Worm (Caenorhabditis elegans) whole organism, young adult: ENCODE data around the gene ifc-2.

Experiments
- C06A6.2 ChIP-seq: fragments of 200-800 bp; sonication (Bioruptor generic); conservative IDR thresholded peaks from 2 replicates; pipeline ENCODE4 v1.3.6; 2022; ENCODE audit warnings: missing genetic modification characterization, missing compliant biosample characterization
- C17E4.6 ChIP-seq: fragments of 200-800 bp; sonication (Bioruptor generic); IDR thresholded peaks from 2 replicates; pipeline ENCODE4 v1.3.6; 2022; ENCODE audit warnings: missing genetic modification reagents, missing genetic modification characterization, missing compliant biosample characterization
- F10E7.11 ChIP-seq: sonication (generic microtip); optimal IDR thresholded peaks from 2 replicates; lab custom pipeline; 2017; ENCODE audit warnings: mild to moderate bottlenecking, missing genetic modification characterization, moderate library complexity, missing compliant biosample characterization
- F39B2.1 ChIP-seq: fragments of 200-800 bp; sonication (Bioruptor generic); IDR thresholded peaks from 2 replicates; pipeline ENCODE4 v1.3.6; 2022; ENCODE audit warnings: missing genetic modification reagents, missing genetic modification characterization, missing compliant biosample characterization
- F52B5.7 ChIP-seq: sonication (generic microtip); optimal IDR thresholded peaks from 2 replicates; lab custom pipeline; 2016; ENCODE audit warnings: mild to moderate bottlenecking, missing genetic modification characterization, missing compliant biosample characterization
- F57C9.4 ChIP-seq: sonication (generic microtip); optimal IDR thresholded peaks from 2 replicates; lab custom pipeline; 2017; ENCODE audit warnings: mild to moderate bottlenecking, missing genetic modification characterization, missing compliant biosample characterization
- Y53F4B.3 ChIP-seq: fragments of 200-800 bp; sonication (Bioruptor generic); IDR thresholded peaks from 2 replicates; pipeline ENCODE4 v1.3.6; 2022; ENCODE audit warnings: missing genetic modification reagents, missing genetic modification characterization, missing compliant biosample characterization
- Y53G8AR.9 ChIP-seq: fragments of 200-800 bp; sonication (Bioruptor generic); conservative IDR thresholded peaks from 2 replicates; pipeline ENCODE4 v1.3.6; 2022; ENCODE audit warnings: missing genetic modification reagents, missing genetic modification characterization, missing compliant biosample characterization
- Y56A3A.18 ChIP-seq: fragments of 200-800 bp; sonication (Bioruptor generic); IDR thresholded peaks from 2 replicates; pipeline ENCODE4 v1.3.6; 2022; ENCODE audit warnings: missing genetic modification reagents, missing genetic modification characterization, missing compliant biosample characterization
- ama-1 ChIP-seq, 3 experiments: fragments of 150-350 bp in 1 of 3; sonication (generic microtip) in 2 of 3; optimal IDR thresholded peaks; 2 replicates each; lab custom pipeline; 2014 to 2018; ENCODE audit warnings: missing biosample characterization in 2 of 3, missing genetic modification characterization in 2 of 3, missing genetic modification reagents in 2 of 3
- aptf-2 ChIP-seq: fragments of 200-800 bp; sonication (Bioruptor generic); conservative IDR thresholded peaks from 2 replicates; pipeline ENCODE4 v1.3.6; 2022; ENCODE audit warnings: missing genetic modification reagents, missing genetic modification characterization, missing compliant biosample characterization
- attf-6 ChIP-seq: fragments of 200-800 bp; sonication (Bioruptor generic); IDR thresholded peaks from 2 replicates; pipeline ENCODE4 v1.3.6; 2022; ENCODE audit warnings: missing genetic modification reagents, missing genetic modification characterization, missing compliant biosample characterization
- bed-1 ChIP-seq: fragments of 200-800 bp; sonication (Bioruptor generic); IDR thresholded peaks from 2 replicates; pipeline ENCODE4 v1.3.6; 2022; ENCODE audit warnings: missing genetic modification reagents, missing genetic modification characterization, missing compliant biosample characterization
- cebp-1 ChIP-seq, 2 experiments: fragments of 200-800 bp in 1 of 2; sonication (Bioruptor generic) in 1 of 2; sonication (generic microtip) in 1 of 2; IDR thresholded peaks in 1 of 2; optimal IDR thresholded peaks in 1 of 2; 2 replicates each; pipeline versions ENCODE4 v1.3.6 to Lab custom; 2017 to 2022; ENCODE audit warnings: missing compliant biosample characterization in 2 of 2, missing genetic modification characterization in 2 of 2, mild to moderate bottlenecking in 1 of 2, missing genetic modification reagents in 1 of 2, moderate library complexity in 1 of 2
- ceh-100 ChIP-seq: fragments of 200-800 bp; sonication (Bioruptor generic); IDR thresholded peaks from 2 replicates; pipeline ENCODE4 v1.3.6; 2022; ENCODE audit warnings: missing genetic modification reagents, missing genetic modification characterization, missing compliant biosample characterization
- ceh-79 ChIP-seq: sonication (generic microtip); optimal IDR thresholded peaks from 2 replicates; lab custom pipeline; 2017; ENCODE audit warnings: mild to moderate bottlenecking, missing genetic modification characterization, missing compliant biosample characterization
- chd-7 ChIP-seq: sonication (generic microtip); optimal IDR thresholded peaks from 2 replicates; lab custom pipeline; 2016; ENCODE audit warnings: mild to moderate bottlenecking, missing genetic modification characterization, moderate library complexity, missing compliant biosample characterization
- egrh-3 ChIP-seq: fragments of 200-800 bp; sonication (Bioruptor generic); IDR thresholded peaks from 2 replicates; pipeline ENCODE4 v1.3.6; 2022; ENCODE audit warnings: missing genetic modification reagents, missing genetic modification characterization, missing compliant biosample characterization
- ets-4 ChIP-seq: fragments of 200-800 bp; sonication (Bioruptor generic); optimal IDR thresholded peaks from 2 replicates; lab custom pipeline; 2018; ENCODE audit warnings: mild to moderate bottlenecking, missing genetic modification characterization, missing compliant biosample characterization
- hlh-26 ChIP-seq: fragments of 200-800 bp; sonication (Bioruptor generic); conservative IDR thresholded peaks from 2 replicates; pipeline ENCODE4 v1.3.6; 2022; ENCODE audit warnings: missing genetic modification reagents, missing genetic modification characterization, missing compliant biosample characterization
- lag-1 ChIP-seq: fragments of 200-800 bp; sonication (Bioruptor generic); IDR thresholded peaks from 2 replicates; pipeline ENCODE4 v1.3.6; 2022; ENCODE audit warnings: missing genetic modification reagents, missing genetic modification characterization, missing compliant biosample characterization
- let-526 ChIP-seq: fragments of 200-800 bp; sonication (Bioruptor generic); IDR thresholded peaks from 2 replicates; pipeline ENCODE4 v1.3.6; 2022; ENCODE audit warnings: missing genetic modification reagents, missing genetic modification characterization, missing compliant biosample characterization
- let-607 ChIP-seq, 2 experiments: fragments of 200-800 bp in 1 of 2; sonication (Bioruptor generic) in 1 of 2; sonication (generic microtip) in 1 of 2; optimal IDR thresholded peaks; 2 replicates each; lab custom pipeline; 2016 to 2018; ENCODE audit warnings: mild to moderate bottlenecking in 2 of 2, missing compliant biosample characterization in 2 of 2, missing genetic modification characterization in 2 of 2, moderate library complexity in 2 of 2, missing genotype in 1 of 2
- lin-26 ChIP-seq: fragments of 200-800 bp; sonication (Bioruptor generic); IDR thresholded peaks from 2 replicates; pipeline ENCODE4 v1.3.6; 2022; ENCODE audit warnings: missing genetic modification reagents, missing genetic modification characterization, missing compliant biosample characterization
- lin-40 ChIP-seq: sonication (generic microtip); optimal IDR thresholded peaks from 2 replicates; lab custom pipeline; 2016; ENCODE audit warnings: missing genetic modification characterization, mild to moderate bottlenecking, missing compliant biosample characterization, missing genotype, missing genetic modification reagents
- lir-1 ChIP-seq: fragments of 200-800 bp; sonication (Bioruptor generic); conservative IDR thresholded peaks from 2 replicates; pipeline ENCODE4 v1.3.6; 2022; ENCODE audit warnings: missing genetic modification reagents, missing genetic modification characterization, missing compliant biosample characterization
- lsl-1 ChIP-seq: fragments of 200-800 bp; sonication (Bioruptor generic); optimal IDR thresholded peaks from 2 replicates; lab custom pipeline; 2018; ENCODE audit warnings: mild to moderate bottlenecking, missing genetic modification characterization, moderate library complexity, missing compliant biosample characterization
- mes-4 ChIP-seq: sonication (generic microtip); optimal IDR thresholded peaks from 2 replicates; lab custom pipeline; 2016; ENCODE audit warnings: missing genotype, missing genetic modification characterization, missing compliant biosample characterization
- nfya-1 ChIP-seq: sonication (generic microtip); optimal IDR thresholded peaks from 2 replicates; lab custom pipeline; 2017; ENCODE audit warnings: antibody characterized with exemption, missing compliant biosample characterization, missing genetic modification characterization, borderline replicate concordance; ENCODE audit not compliant: insufficient read depth
- nfya-2 ChIP-seq: fragments of 200-800 bp; sonication (Bioruptor generic); IDR thresholded peaks from 2 replicates; pipeline ENCODE4 v1.3.6; 2022; ENCODE audit warnings: missing genetic modification reagents, missing genetic modification characterization, missing compliant biosample characterization
- nhr-179 ChIP-seq: sonication (generic microtip); optimal IDR thresholded peaks from 2 replicates; lab custom pipeline; 2016; ENCODE audit warnings: mild to moderate bottlenecking, missing genetic modification characterization, missing compliant biosample characterization
- nhr-80 ChIP-seq: sonication (generic microtip); optimal IDR thresholded peaks from 2 replicates; lab custom pipeline; 2016; ENCODE audit warnings: missing genetic modification characterization, missing compliant biosample characterization
- pbrm-1 ChIP-seq: fragments of 200-800 bp; sonication (Bioruptor generic); IDR thresholded peaks from 2 replicates; pipeline ENCODE4 v1.3.6; 2022; ENCODE audit warnings: missing genetic modification reagents, missing genetic modification characterization, missing compliant biosample characterization
- rec-8 ChIP-seq, 2 experiments: sonication (generic microtip); optimal IDR thresholded peaks; 2 replicates each; lab custom pipeline; 2016; ENCODE audit warnings: mild to moderate bottlenecking in 2 of 2, missing genetic modification characterization in 2 of 2, missing genetic modification reagents in 2 of 2, missing genotype in 2 of 2, missing biosample characterization in 1 of 2, missing compliant biosample characterization in 1 of 2, moderate library complexity in 1 of 2
- sea-2 ChIP-seq: fragments of 200-800 bp; sonication (Bioruptor generic); IDR thresholded peaks from 2 replicates; pipeline ENCODE4 v1.3.6; 2022; ENCODE audit warnings: missing genetic modification characterization, missing compliant biosample characterization
- snpc-1.3 ChIP-seq: sonication (generic microtip); optimal IDR thresholded peaks from 2 replicates; lab custom pipeline; 2017; ENCODE audit warnings: missing genetic modification characterization, mild to moderate bottlenecking, missing compliant biosample characterization, antibody characterized with exemption, moderate library complexity, missing genotype, missing genetic modification reagents; ENCODE audit not compliant: insufficient read depth
- snpc-3.4 ChIP-seq: sonication (generic microtip); optimal IDR thresholded peaks from 2 replicates; lab custom pipeline; 2017; ENCODE audit warnings: missing genetic modification characterization, mild to moderate bottlenecking, missing compliant biosample characterization, antibody characterized with exemption, moderate library complexity, missing genotype, missing genetic modification reagents
- tlf-1 ChIP-seq: fragments of 200-800 bp; sonication (Bioruptor generic); optimal IDR thresholded peaks from 2 replicates; lab custom pipeline; 2018; ENCODE audit warnings: mild to moderate bottlenecking, missing genetic modification characterization, missing compliant biosample characterization
- unc-130 ChIP-seq: sonication (generic microtip); optimal IDR thresholded peaks from 2 replicates; lab custom pipeline; 2016; ENCODE audit warnings: missing genetic modification reagents, missing genetic modification characterization, missing compliant biosample characterization
- zfh-2 ChIP-seq: fragments of 200-800 bp; sonication (Bioruptor generic); conservative IDR thresholded peaks from 2 replicates; pipeline ENCODE4 v1.3.6; 2022; ENCODE audit warnings: missing genetic modification reagents, missing genetic modification characterization, missing compliant biosample characterization
- zim-3 ChIP-seq: sonication (generic microtip); optimal IDR thresholded peaks from 2 replicates; lab custom pipeline; 2017; ENCODE audit warnings: mild to moderate bottlenecking, missing genetic modification characterization, moderate library complexity, missing compliant biosample characterization
- ztf-18 ChIP-seq: sonication (generic microtip); optimal IDR thresholded peaks from 2 replicates; lab custom pipeline; 2016; ENCODE audit warnings: missing genotype, mild to moderate bottlenecking, missing genetic modification characterization, missing compliant biosample characterization
- ztf-3 ChIP-seq: fragments of 200-800 bp; sonication (Bioruptor generic); optimal IDR thresholded peaks from 2 replicates; lab custom pipeline; 2018; ENCODE audit warnings: mild to moderate bottlenecking, missing genetic modification characterization, missing compliant biosample characterization

Gene ifc-2

ce11 chrX:637588-637987 is 17.1 kb downstream of the ifc-2 start:
- peak in 1 of 2 experiments; percentile 8 for TF ChIP-seq let-607 (tag; optimal IDR thresholded peaks at IDR 0.05; lab: Kevin White, UChicago)
- peak; percentile 16 for TF ChIP-seq ets-4 (GFP tag; lab: Kevin White, UChicago)
- TF ChIP-seq aptf-2 (GFP tag; lab: Robert Waterston, UW), result no peak
- no peak for TF ChIP-seq attf-6
- TF ChIP-seq Y53F4B.3 (GFP tag; lab: Robert Waterston, UW), result no peak
- TF ChIP-seq nhr-80 (tag; lab: Kevin White, UChicago), result peak; percentile 89
- no peak for TF ChIP-seq nhr-179 (tag; lab: Kevin White, UChicago)
- TF ChIP-seq, all 124 proteins: peak for 3

ce11 chrX:636893-637292 is 17.8 kb downstream of the ifc-2 start, which contains the start of gene pha-2:
pha-2 (minus strand) TSS chrX:636993.
- TF ChIP-seq cebp-1 (GFP tag; IDR thresholded peaks at IDR 0.05; lab: Robert Waterston, UW) (no peak), cebp-1 (tag; optimal IDR thresholded peaks at IDR 0.05; lab: Kevin White, UChicago) (no peak), C06A6.2 (GFP tag; lab: Robert Waterston, UW) (no peak), pbrm-1 (GFP tag; lab: Robert Waterston, UW) (no peak), let-526 (GFP tag; lab: Robert Waterston, UW) (no peak), F57C9.4 (tag; lab: Kevin White, UChicago) (no peak), ztf-18 (tag; lab: Kevin White, UChicago) (no peak)

- TF ChIP-seq tlf-1 (GFP tag; lab: Kevin White, UChicago), result no peak
- TF ChIP-seq zim-3 (tag; lab: Kevin White, UChicago), result no peak
- TF ChIP-seq lag-1 (GFP tag; lab: Robert Waterston, UW), result no peak
- no peak for TF ChIP-seq lin-26 (GFP tag; lab: Robert Waterston, UW)
- TF ChIP-seq Y53G8AR.9 (GFP tag; lab: Robert Waterston, UW), result no peak
- no peak for TF ChIP-seq unc-130
- no peak for TF ChIP-seq bed-1 (GFP tag; lab: Robert Waterston, UW)
- TF ChIP-seq nfya-2, result no peak
- no peak for TF ChIP-seq mes-4
- TF ChIP-seq F52B5.7 (tag; lab: Kevin White, UChicago), result no peak
- no peak for TF ChIP-seq Y56A3A.18 (GFP tag; lab: Robert Waterston, UW)
- TF ChIP-seq ama-1 (optimal IDR thresholded peaks at IDR 0.05; lab: Kevin White, UChicago), result no peak
- TF ChIP-seq ama-1 (GFP tag; optimal IDR thresholded peaks at IDR 0.05; lab: Kevin White, UChicago), result no peak
- TF ChIP-seq snpc-1.3 (tag; lab: Kevin White, UChicago), result no peak
- no peak for TF ChIP-seq nhr-80 (tag; lab: Kevin White, UChicago)
- TF ChIP-seq lin-40 (tag; lab: Kevin White, UChicago), result no peak
- TF ChIP-seq snpc-3.4 (tag; lab: Kevin White, UChicago), result no peak
- no peak for TF ChIP-seq ceh-100 (GFP tag; lab: Robert Waterston, UW)
- TF ChIP-seq hlh-26, result no peak
Measured at ce11 chrX:629134-629533, 25.6 kb downstream of the ifc-2 start, which contains the start of gene M6.4. M6.4 (plus strand) TSS chrX:629188.

ce11 chrX:621688-622087 is 33.0 kb downstream of the ifc-2 start:
- TF ChIP-seq nfya-1, result no peak
- no peak for TF ChIP-seq C17E4.6 (GFP tag; lab: Robert Waterston, UW)
- TF ChIP-seq lsl-1 (GFP tag; lab: Kevin White, UChicago), result no peak
- no peak for TF ChIP-seq F39B2.1
- TF ChIP-seq Y53G8AR.9 (GFP tag; lab: Robert Waterston, UW), result no peak
- TF ChIP-seq lir-1, result no peak
- no peak for TF ChIP-seq chd-7 (tag; lab: Kevin White, UChicago)
- no peak for TF ChIP-seq rec-8 (tag; optimal IDR thresholded peaks at IDR 0.05; lab: Kevin White, UChicago)
- TF ChIP-seq sea-2 (GFP tag; lab: Robert Waterston, UW), result no peak
- no peak for TF ChIP-seq lin-26 (GFP tag; lab: Robert Waterston, UW)
- peak; percentile 61; the same call in 1 of the 2 replicates for TF ChIP-seq egrh-3 (GFP tag; lab: Robert Waterston, UW)
- TF ChIP-seq F10E7.11 (tag; lab: Kevin White, UChicago), result no peak
- no peak for TF ChIP-seq snpc-1.3 (tag; lab: Kevin White, UChicago)
- no peak for TF ChIP-seq ztf-3 (GFP tag; lab: Kevin White, UChicago)
- TF ChIP-seq ceh-79 (tag; lab: Kevin White, UChicago), result no peak
- peak; percentile 94 for TF ChIP-seq zfh-2 (GFP tag; lab: Robert Waterston, UW)
